Fruit fly (Drosophila melanogaster) whole organism, adult: Measurements from ENCODE around the gene Gr10a.

Experiments
- CG11617 ChIP-seq: fragments of 200-800 bp; sonication (Bioruptor generic); optimal IDR thresholded peaks from 2 replicates; lab custom pipeline; 2017; ENCODE audit warnings: mild to moderate bottlenecking, missing biosample characterization, missing genetic modification reagents, missing genetic modification characterization
- CG12768 ChIP-seq: fragments of 200-800 bp; sonication (Bioruptor generic); optimal IDR thresholded peaks from 2 replicates; lab custom pipeline; 2017; ENCODE audit warnings: missing biosample characterization, missing genetic modification characterization, mild to moderate bottlenecking, moderate library complexity, missing genetic modification reagents
- CG14711 ChIP-seq: fragments of 200-800 bp; sonication (Bioruptor generic); optimal IDR thresholded peaks from 2 replicates; lab custom pipeline; 2018; ENCODE audit warnings: missing biosample characterization, mild to moderate bottlenecking, missing genetic modification characterization, moderate library complexity
- CG1620 ChIP-seq: fragments of 200-800 bp; sonication (Bioruptor generic); optimal IDR thresholded peaks from 2 replicates; lab custom pipeline; 2016; ENCODE audit warnings: missing biosample characterization, missing genetic modification characterization
- CG33017 ChIP-seq: fragments of 200-800 bp; sonication (Bioruptor generic); optimal IDR thresholded peaks from 2 replicates; lab custom pipeline; 2018; ENCODE audit warnings: missing biosample characterization, mild to moderate bottlenecking, missing genetic modification characterization, moderate library complexity
- CG5204 ChIP-seq: fragments of 200-800 bp; sonication (Bioruptor generic); optimal IDR thresholded peaks from 2 replicates; lab custom pipeline; 2016; ENCODE audit warnings: missing biosample characterization, missing genetic modification characterization
- CG7045 ChIP-seq: fragments of 200-800 bp; sonication (Bioruptor generic); optimal IDR thresholded peaks from 2 replicates; lab custom pipeline; 2017; ENCODE audit warnings: missing biosample characterization, mild to moderate bottlenecking, missing genetic modification characterization
- CG7101 ChIP-seq: fragments of 200-800 bp; sonication (Bioruptor generic); optimal IDR thresholded peaks from 2 replicates; lab custom pipeline; 2018; ENCODE audit warnings: missing biosample characterization, mild to moderate bottlenecking, missing genetic modification characterization, moderate library complexity
- Clk ChIP-seq: fragments of 200-800 bp; sonication (Bioruptor generic); optimal IDR thresholded peaks from 2 replicates; lab custom pipeline; 2017; ENCODE audit warnings: missing biosample characterization, missing genetic modification characterization
- Crg-1 ChIP-seq: fragments of 200-800 bp; sonication (Bioruptor generic); optimal IDR thresholded peaks from 2 replicates; lab custom pipeline; 2016; ENCODE audit warnings: missing biosample characterization, missing genetic modification characterization
- Hr96 ChIP-seq: fragments of 200-800 bp; sonication (Bioruptor generic); optimal IDR thresholded peaks from 2 replicates; lab custom pipeline; 2016; ENCODE audit warnings: missing biosample characterization, missing genetic modification characterization
- Mnt ChIP-seq: fragments of 200-800 bp; sonication (Bioruptor generic); optimal IDR thresholded peaks from 2 replicates; lab custom pipeline; 2016; ENCODE audit warnings: missing biosample characterization, mild to moderate bottlenecking, missing genetic modification characterization
- bab1 ChIP-seq: fragments of 200-800 bp; sonication (Bioruptor generic); optimal IDR thresholded peaks from 3 replicates; lab custom pipeline; 2019; ENCODE audit warnings: missing biosample characterization, mild to moderate bottlenecking, missing genetic modification characterization, moderate library complexity
- cic ChIP-seq: fragments of 200-800 bp; sonication (Bioruptor generic); optimal IDR thresholded peaks from 2 replicates; lab custom pipeline; 2017; ENCODE audit warnings: missing biosample characterization, mild to moderate bottlenecking, missing genetic modification characterization, moderate library complexity
- cnc ChIP-seq, 2 experiments: fragments of >200 bp; optimal IDR thresholded peaks; 2 replicates each; lab custom pipeline; 2017
- kay ChIP-seq: fragments of 200-800 bp; sonication (Bioruptor generic); peaks from one replicate; lab custom pipeline; 2016; ENCODE audit warnings: missing biosample characterization, missing genetic modification characterization, borderline replicate concordance
- ovo ChIP-seq: fragments of 200-800 bp; sonication (Bioruptor generic); optimal IDR thresholded peaks from 2 replicates; lab custom pipeline; 2016; ENCODE audit warnings: missing biosample characterization, missing genetic modification characterization
- pad ChIP-seq: fragments of 200-800 bp; sonication (Bioruptor generic); optimal IDR thresholded peaks from 3 replicates; lab custom pipeline; 2017; ENCODE audit warnings: missing biosample characterization, missing genetic modification characterization, mild to moderate bottlenecking, moderate library complexity, missing genetic modification reagents
- tj ChIP-seq: fragments of 200-800 bp; sonication (Bioruptor generic); optimal IDR thresholded peaks from 3 replicates; lab custom pipeline; 2017; ENCODE audit warnings: missing biosample characterization, mild to moderate bottlenecking, missing genetic modification characterization, moderate library complexity
- toe ChIP-seq: fragments of 200-800 bp; sonication (Bioruptor generic); optimal IDR thresholded peaks from 2 replicates; lab custom pipeline; 2016; ENCODE audit warnings: missing biosample characterization, missing genetic modification characterization

The Gr10a gene

dm6 chrX:11413090-11413489 lies 4.1 kb downstream of the Gr10a start, which contains the start of gene Gr10b:
Gr10b (minus strand) TSS chrX:11413190.
- TF ChIP-seq CG5204 (GFP tag; lab: Kevin White, UChicago) (no peak), CG11617 (no peak), CG14711 (no peak), CG7101 (tag; lab: Kevin White, UChicago) (no peak), kay (no peak), Mnt (GFP tag; lab: Kevin White, UChicago) (no peak), Clk (GFP tag; lab: Kevin White, UChicago) (no peak), pad (GFP tag; lab: Kevin White, UChicago) (no peak), CG33017 (tag; lab: Kevin White, UChicago) (no peak), Crg-1 (GFP tag; lab: Kevin White, UChicago) (no peak), Hr96 (GFP tag; lab: Kevin White, UChicago) (no peak), CG1620 (GFP tag; lab: Kevin White, UChicago) (no peak), CG7045 (GFP tag; lab: Kevin White, UChicago) (no peak)

dm6 chrX:11409647-11410046 lies 7.6 kb downstream of the Gr10a start, which contains the start of gene CG15196:
CG15196 (plus strand) TSS chrX:11409947.
- TF ChIP-seq ovo (GFP tag; lab: Kevin White, UChicago) (no peak), CG1620 (GFP tag; lab: Kevin White, UChicago) (no peak), pad (GFP tag; lab: Kevin White, UChicago) (no peak), CG11617 (no peak), kay (no peak), CG5204 (GFP tag; lab: Kevin White, UChicago) (no peak), tj (GFP tag; lab: Kevin White, UChicago) (no peak), CG33017 (tag; lab: Kevin White, UChicago) (no peak), CG7045 (GFP tag; lab: Kevin White, UChicago) (no peak), Hr96 (GFP tag; lab: Kevin White, UChicago) (no peak), cic (GFP tag; lab: Kevin White, UChicago) (no peak), CG12768 (GFP tag; lab: Kevin White, UChicago) (no peak), cnc (optimal IDR thresholded peaks at IDR 0.05; lab: Kevin White, UChicago) (no peak), CG14711 (no peak), toe (GFP tag; lab: Kevin White, UChicago) (no peak), Clk (GFP tag; lab: Kevin White, UChicago) (no peak)

dm6 chrX:11404247-11404646 lies 13.0 kb downstream of the Gr10a start:
- TF ChIP-seq ovo (GFP tag; lab: Kevin White, UChicago) (no peak), kay (peak; percentile 24)

dm6 chrX:11393003-11393620 lies 24.1 kb downstream of the Gr10a start:
- TF ChIP-seq CG14711, result no peak
- no peak for TF ChIP-seq CG33017 (tag; lab: Kevin White, UChicago)
- no peak for TF ChIP-seq CG12768 (GFP tag; lab: Kevin White, UChicago)

- TF ChIP-seq pad (GFP tag; lab: Kevin White, UChicago) (peak; percentile 29), CG11617 (no peak), CG5204 (GFP tag; lab: Kevin White, UChicago) (no peak), Crg-1 (GFP tag; lab: Kevin White, UChicago) (no peak)
Observed at dm6 chrX:11391364-11391915, 25.8 kb downstream of the Gr10a start.

dm6 chrX:11390625-11391363 lies 26.4 kb downstream of the Gr10a start:
- TF ChIP-seq CG14711 (peak; percentile 16), bab1 (GFP tag; lab: Kevin White, UChicago) (peak; percentile 13), CG7045 (GFP tag; lab: Kevin White, UChicago) (peak; percentile 40), Crg-1 (GFP tag; lab: Kevin White, UChicago) (no peak), CG11617 (peak; percentile 17), CG5204 (GFP tag; lab: Kevin White, UChicago) (peak; percentile 24), kay (peak; percentile 89), CG12768 (GFP tag; lab: Kevin White, UChicago) (peak; percentile 34), tj (GFP tag; lab: Kevin White, UChicago) (peak; percentile 26), pad (GFP tag; lab: Kevin White, UChicago) (no peak)
